Worm (Caenorhabditis elegans) whole organism, L1 larva: ENCODE measurements around the gene srx-77.

ENCODE experiments used
- ama-1 ChIP-seq: fragments of 150-350 bp; optimal IDR thresholded peaks from 2 replicates; lab custom pipeline; 2014
- dsc-1 ChIP-seq: sonication (generic microtip); optimal IDR thresholded peaks from 2 replicates; lab custom pipeline; 2016; ENCODE audit warnings: mild to moderate bottlenecking, missing genetic modification characterization, missing compliant biosample characterization
- ets-5 ChIP-seq: fragments of 200-800 bp; sonication (Bioruptor generic); IDR thresholded peaks from 2 replicates; pipeline ENCODE4 v1.3.6; 2022; ENCODE audit warnings: missing genetic modification characterization, missing compliant biosample characterization
- fkh-4 ChIP-seq: sonication (generic microtip); optimal IDR thresholded peaks from 2 replicates; lab custom pipeline; 2016; ENCODE audit warnings: missing compliant biosample characterization, missing genetic modification characterization, borderline replicate concordance
- fos-1 ChIP-seq: fragments of 150-350 bp; optimal IDR thresholded peaks from 2 replicates; lab custom pipeline; 2014; ENCODE audit warnings: missing biosample characterization, missing genetic modification characterization
- grh-1 ChIP-seq: fragments of 200-800 bp; sonication (Bioruptor generic); IDR thresholded peaks from 2 replicates; pipeline ENCODE4 v1.3.6; 2022; ENCODE audit warnings: missing genetic modification reagents, missing genetic modification characterization, missing compliant biosample characterization
- lin-35 ChIP-seq, 2 experiments: fragments of 150-350 bp; optimal IDR thresholded peaks; 2 replicates each; lab custom pipeline; 2014; ENCODE audit warnings: missing biosample characterization in 2 of 2, missing genetic modification characterization in 2 of 2, missing genetic modification reagents in 2 of 2
- mdl-1 ChIP-seq, 2 experiments: fragments of 150-350 bp; optimal IDR thresholded peaks; 2 replicates each; lab custom pipeline; 2014 to 2017; ENCODE audit warnings: missing biosample characterization in 2 of 2, missing genetic modification characterization in 2 of 2, inconsistent platforms in 1 of 2
- nhr-12 ChIP-seq: sonication (generic microtip); optimal IDR thresholded peaks from 2 replicates; lab custom pipeline; 2017; ENCODE audit warnings: missing biosample characterization, missing genetic modification characterization
- nhr-237 ChIP-seq: fragments of 150-350 bp; optimal IDR thresholded peaks from 2 replicates; lab custom pipeline; 2014; ENCODE audit warnings: missing biosample characterization, missing genetic modification characterization
- skn-1 ChIP-seq: fragments of 150-350 bp; optimal IDR thresholded peaks from 2 replicates; lab custom pipeline; 2014; ENCODE audit warnings: missing biosample characterization, missing genetic modification characterization
- unc-30 ChIP-seq: sonication (generic microtip); optimal IDR thresholded peaks from 2 replicates; lab custom pipeline; 2017; ENCODE audit warnings: missing biosample characterization, missing genetic modification characterization
- unc-62 ChIP-seq: fragments of 150-350 bp; optimal IDR thresholded peaks from 2 replicates; lab custom pipeline; 2014; ENCODE audit warnings: missing biosample characterization, missing genetic modification reagents, missing genetic modification characterization

- no peak for TF ChIP-seq fos-1 (tag; lab: Kevin White, UChicago)
- TF ChIP-seq nhr-12, result no peak
- no peak for TF ChIP-seq nhr-237 (tag; lab: Kevin White, UChicago)
- no peak for TF ChIP-seq dsc-1 (tag; lab: Kevin White, UChicago)
- no peak for TF ChIP-seq ama-1 (lab: Kevin White, UChicago)
- no peak for TF ChIP-seq unc-30 (tag; lab: Kevin White, UChicago)
- no peak for TF ChIP-seq fkh-4 (tag; lab: Kevin White, UChicago)
- TF ChIP-seq grh-1 (GFP tag; lab: Robert Waterston, UW), result no peak
- TF ChIP-seq mdl-1 (tag; optimal IDR thresholded peaks at IDR 0.05; lab: Kevin White, UChicago), result no peak
- TF ChIP-seq lin-35 (GFP tag; optimal IDR thresholded peaks at IDR 0.05; lab: Kevin White, UChicago), result no peak
- no peak for TF ChIP-seq skn-1 (tag; lab: Kevin White, UChicago)
- no peak for TF ChIP-seq ets-5
- TF ChIP-seq unc-62 (GFP tag; lab: Kevin White, UChicago), result no peak
Measured at ce11 chrV:4642691-4643090, 25.8 kb downstream of the srx-77 start, which contains the start of gene soc-1.
